Worm (Caenorhabditis elegans): ENCODE measurements around the gene W08F4.3.
A peak's percentile ranks its signal among the peaks of the same experiment; 100 is the strongest.

W08F4.3 gene

ce11 chrII:614701-615100, 34.3 kb downstream of the W08F4.3 start:
- TF ChIP-seq ama-1 (optimal IDR thresholded peaks at IDR 0.05) (no peak), zag-1 (tag; optimal IDR thresholded peaks at IDR 0.05) (no peak), skn-1 (tag; optimal IDR thresholded peaks at IDR 0.05) (no peak), lin-39 (tag; optimal IDR thresholded peaks at IDR 0.05) (no peak), peb-1 (tag; optimal IDR thresholded peaks at IDR 0.05) (no peak), unc-62 (GFP tag; optimal IDR thresholded peaks at IDR 0.05) (no peak)

ce11 chrII:621141-621540, 40.7 kb downstream of the W08F4.3 start:
- no peak for TF ChIP-seq nhr-129 (tag; optimal IDR thresholded peaks at IDR 0.05)
- TF ChIP-seq fos-1 (tag; optimal IDR thresholded peaks at IDR 0.05) = peak; percentile 96
- peak; percentile 41 for TF ChIP-seq gmeb-1 (tag; optimal IDR thresholded peaks at IDR 0.05)
- no peak for TF ChIP-seq ztf-11 (tag; optimal IDR thresholded peaks at IDR 0.05)
- TF ChIP-seq sem-4 (tag; optimal IDR thresholded peaks at IDR 0.05) = no peak
- TF ChIP-seq crh-2 (tag; optimal IDR thresholded peaks at IDR 0.05) = peak; percentile 14
- TF ChIP-seq dmd-4 (tag; optimal IDR thresholded peaks at IDR 0.05) = no peak

ce11 chrII:622478-622877, 42.1 kb downstream of the W08F4.3 start:
- peak; percentile 33 for TF ChIP-seq lin-13 (GFP tag; optimal IDR thresholded peaks at IDR 0.05)
- peak; percentile 19 for TF ChIP-seq sma-9 (GFP tag; optimal IDR thresholded peaks at IDR 0.05)
- no peak for TF ChIP-seq sma-9 (tag; optimal IDR thresholded peaks at IDR 0.05)
- peak; percentile 4 for TF ChIP-seq mab-5 (tag; optimal IDR thresholded peaks at IDR 0.05)
- no peak for TF ChIP-seq ztf-4 (tag; optimal IDR thresholded peaks at IDR 0.05)
- peak; percentile 61 for TF ChIP-seq fos-1 (tag; optimal IDR thresholded peaks at IDR 0.05)
- TF ChIP-seq crh-2 (tag; optimal IDR thresholded peaks at IDR 0.05) = no peak
- peak; percentile 29 for TF ChIP-seq F13H6.1 (tag; optimal IDR thresholded peaks at IDR 0.05)
- TF ChIP-seq unc-55 (GFP tag; optimal IDR thresholded peaks at IDR 0.05) = peak; percentile 59
- peak; percentile 35 for TF ChIP-seq nhr-129 (tag; optimal IDR thresholded peaks at IDR 0.05)
- peak; percentile 43 for TF ChIP-seq C34F6.9 (tag; optimal IDR thresholded peaks at IDR 0.05)
- no peak for TF ChIP-seq zag-1 (tag; optimal IDR thresholded peaks at IDR 0.05)
- TF ChIP-seq nhr-237 (tag; optimal IDR thresholded peaks at IDR 0.05) = no peak

- TF ChIP-seq C34F6.9 (tag; optimal IDR thresholded peaks at IDR 0.05) (no peak), gmeb-1 (tag; optimal IDR thresholded peaks at IDR 0.05) (no peak), ztf-11 (tag; optimal IDR thresholded peaks at IDR 0.05) (no peak), nhr-23 (tag; optimal IDR thresholded peaks at IDR 0.05) (no peak), Y55F3AM.14 (GFP tag; optimal IDR thresholded peaks at IDR 0.05) (no peak), alr-1 (tag; optimal IDR thresholded peaks at IDR 0.05) (no peak), sma-9 (GFP tag; optimal IDR thresholded peaks at IDR 0.05) (no peak), sma-9 (tag; optimal IDR thresholded peaks at IDR 0.05) (no peak), nhr-129 (tag; optimal IDR thresholded peaks at IDR 0.05) (no peak), unc-39 (tag; optimal IDR thresholded peaks at IDR 0.05) (no peak), nhr-21 (tag; optimal IDR thresholded peaks at IDR 0.05) (no peak), lin-11 (tag; optimal IDR thresholded peaks at IDR 0.05) (no peak), sma-3 (GFP tag; optimal IDR thresholded peaks at IDR 0.05) (no peak), egl-27 (tag; optimal IDR thresholded peaks at IDR 0.05) (no peak), ceh-82 (tag; optimal IDR thresholded peaks at IDR 0.05) (no peak), mbf-1 (tag; optimal IDR thresholded peaks at IDR 0.05) (no peak), aly-2 (tag; optimal IDR thresholded peaks at IDR 0.05) (no peak)
These were observed 44.0 kb downstream of the W08F4.3 start, which contains the start of gene T04B8.5 for ce11 chrII:624443-624842. Gene T04B8.5 (minus strand): TSS chrII:624543.

ce11 chrII:625926-626325, 45.5 kb downstream of the W08F4.3 start:
- TF ChIP-seq ZK546.5 (tag; optimal IDR thresholded peaks at IDR 0.05) (no peak), unc-55 (GFP tag; optimal IDR thresholded peaks at IDR 0.05) (no peak), crh-2 (tag; optimal IDR thresholded peaks at IDR 0.05) (peak; percentile 3), ztf-1 (GFP tag; conservative IDR thresholded peaks at IDR 0.05) (no peak), sem-4 (tag; optimal IDR thresholded peaks at IDR 0.05) (no peak), fos-1 (tag; optimal IDR thresholded peaks at IDR 0.05) (peak; percentile 63), gmeb-1 (tag; optimal IDR thresholded peaks at IDR 0.05) (peak; percentile 53), C34F6.9 (tag; optimal IDR thresholded peaks at IDR 0.05) (peak; percentile 46), sma-9 (GFP tag; optimal IDR thresholded peaks at IDR 0.05) (peak; percentile 59), sma-9 (tag; optimal IDR thresholded peaks at IDR 0.05) (no peak), F13H6.1 (tag; optimal IDR thresholded peaks at IDR 0.05) (peak; percentile 74), nhr-25 (tag; optimal IDR thresholded peaks at IDR 0.05) (peak; percentile 73), nhr-129 (tag; optimal IDR thresholded peaks at IDR 0.05) (peak; percentile 36), nhr-11 (tag; optimal IDR thresholded peaks at IDR 0.05) (no peak), egl-27 (tag; optimal IDR thresholded peaks at IDR 0.05) (peak; percentile 1), sma-3 (GFP tag; optimal IDR thresholded peaks at IDR 0.05) (peak; percentile 56), unc-62 (GFP tag; optimal IDR thresholded peaks at IDR 0.05) (no peak), mab-5 (tag; optimal IDR thresholded peaks at IDR 0.05) (no peak), blmp-1 (tag; optimal IDR thresholded peaks at IDR 0.05; ENCODE audit: insufficient read depth) (peak; percentile 4), ztf-4 (tag; optimal IDR thresholded peaks at IDR 0.05) (no peak)
